Worm (Caenorhabditis elegans): ENCODE results near the gene toe-1.
A peak's percentile ranks its signal among the peaks of the same experiment; 100 is the strongest.

The toe-1 gene

DNA sequence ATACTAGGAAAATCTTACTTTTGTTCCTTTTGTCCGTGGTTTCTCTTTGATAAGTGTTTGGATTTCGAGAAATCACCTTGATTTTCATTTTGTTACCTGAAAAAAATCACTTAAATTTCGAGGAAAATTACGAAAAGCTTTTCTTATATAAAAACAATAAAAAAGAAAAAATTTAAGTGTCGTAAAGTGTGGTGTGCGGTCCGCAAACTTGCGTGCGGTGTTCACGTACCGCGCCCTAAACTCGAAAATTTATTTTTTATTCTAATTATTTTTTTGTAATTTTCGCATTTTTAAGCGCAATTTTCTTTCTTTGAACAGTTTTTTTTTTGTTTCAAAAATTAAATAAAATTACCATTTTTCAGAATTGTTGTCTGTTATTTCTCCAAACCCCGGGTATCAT is at the start of gene toe-1, which contains the start of gene dcaf-13:
Gene toe-1 (plus strand): TSS at position 361 of the 400 bp plus-strand sequence.
Gene dcaf-13 (minus strand): TSS at position 96 of the 400 bp plus-strand sequence.
- no peak for TF ChIP-seq nhr-28 (tag; optimal IDR thresholded peaks at IDR 0.05)
- no peak for TF ChIP-seq nhr-77 (tag; optimal IDR thresholded peaks at IDR 0.05)
- TF ChIP-seq lsy-12 (tag; optimal IDR thresholded peaks at IDR 0.05): no peak
- no peak for TF ChIP-seq ztf-11 (tag; optimal IDR thresholded peaks at IDR 0.05)
- no peak for TF ChIP-seq nhr-23 (tag; optimal IDR thresholded peaks at IDR 0.05)
- TF ChIP-seq ceh-28 (tag; optimal IDR thresholded peaks at IDR 0.05): no peak
- no peak for TF ChIP-seq zag-1 (tag; optimal IDR thresholded peaks at IDR 0.05)
- no peak for TF ChIP-seq ztf-4 (tag; optimal IDR thresholded peaks at IDR 0.05)
- no peak for TF ChIP-seq ceh-16 (tag; optimal IDR thresholded peaks at IDR 0.05)
- no peak for TF ChIP-seq unc-39 (tag; optimal IDR thresholded peaks at IDR 0.05)
- no peak for TF ChIP-seq nhr-25 (tag; optimal IDR thresholded peaks at IDR 0.05)
- no peak for TF ChIP-seq elt-2 (tag; optimal IDR thresholded peaks at IDR 0.05)
- no peak for TF ChIP-seq unc-62 (GFP tag; optimal IDR thresholded peaks at IDR 0.05)
- no peak for TF ChIP-seq nhr-76 (tag; optimal IDR thresholded peaks at IDR 0.05)
- no peak for TF ChIP-seq jun-1 (tag; optimal IDR thresholded peaks at IDR 0.05)
- no peak for TF ChIP-seq nhr-67 (tag; optimal IDR thresholded peaks at IDR 0.05)
- no peak for TF ChIP-seq snpc-4 (tag; optimal IDR thresholded peaks at IDR 0.05)
- no peak for TF ChIP-seq fkh-10 (GFP tag; optimal IDR thresholded peaks at IDR 0.05)

DNA sequence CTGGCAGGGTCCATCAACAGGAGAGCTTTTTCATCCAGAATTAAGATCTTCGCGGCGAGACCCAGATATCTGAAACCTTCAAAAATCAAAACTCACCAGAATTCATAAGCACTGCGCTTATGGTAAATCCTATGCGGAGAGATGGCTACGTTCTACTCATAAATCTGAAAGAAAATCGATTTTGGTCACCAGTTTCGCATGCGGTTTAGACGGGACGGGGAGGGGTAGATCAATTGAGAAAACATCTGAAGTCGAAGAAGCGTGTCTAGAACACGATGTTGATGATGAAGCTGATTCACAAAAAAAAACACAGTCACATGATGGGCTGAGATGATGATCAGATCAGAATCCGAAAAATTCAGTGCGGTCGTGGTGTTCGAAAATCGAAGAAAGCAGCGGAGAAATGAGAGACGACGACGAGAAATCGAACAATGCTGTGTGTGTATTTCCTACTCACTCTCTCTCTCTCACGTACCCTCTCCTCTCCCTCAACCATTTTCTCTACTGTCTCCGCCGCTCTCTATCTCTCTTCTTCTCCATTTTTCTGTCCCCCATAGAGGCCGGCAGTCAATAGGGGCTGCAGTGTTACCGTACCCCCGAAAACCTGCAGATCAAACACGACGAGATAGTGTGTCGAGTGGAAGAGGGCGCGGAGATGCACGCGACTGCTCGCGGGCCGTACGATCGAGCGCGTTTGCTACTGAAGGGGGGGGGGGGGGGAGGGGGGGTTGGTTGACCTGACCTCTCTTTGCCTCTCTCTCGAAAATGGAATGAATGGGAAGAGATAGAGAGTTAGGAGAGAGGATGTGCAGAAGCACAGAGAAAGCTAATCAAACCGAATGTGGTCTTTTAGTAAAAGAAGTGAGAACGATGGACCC is 48.4 kb upstream of the toe-1 start, which contains the start of gene ntl-2:
Gene ntl-2 (minus strand): TSS at position 171 of the 878 bp plus-strand sequence.
- TF ChIP-seq daf-12 (tag; optimal IDR thresholded peaks at IDR 0.05) (peak; percentile 29), mml-1 (tag; optimal IDR thresholded peaks at IDR 0.05) (no peak), elt-3 (tag; optimal IDR thresholded peaks at IDR 0.05) (peak in 1 of 3 experiments; percentile 23), nhr-77 (tag; optimal IDR thresholded peaks at IDR 0.05) (peak; percentile 58), ztf-4 (tag; optimal IDR thresholded peaks at IDR 0.05) (peak; percentile 58), nhr-67 (tag; optimal IDR thresholded peaks at IDR 0.05) (no peak), pqm-1 (tag; optimal IDR thresholded peaks at IDR 0.05) (peak; percentile 85), skn-1 (tag; optimal IDR thresholded peaks at IDR 0.05) (peak; percentile 60), hmg-11 (tag; optimal IDR thresholded peaks at IDR 0.05) (peak; percentile 95), tbx-2 (tag; optimal IDR thresholded peaks at IDR 0.05) (peak; percentile 78), nhr-12 (tag; optimal IDR thresholded peaks at IDR 0.05) (no peak), nfya-1 (tag; optimal IDR thresholded peaks at IDR 0.05; ENCODE audit: insufficient read depth) (peak; percentile 99), ceh-16 (tag; optimal IDR thresholded peaks at IDR 0.05) (no peak), elt-2 (tag; optimal IDR thresholded peaks at IDR 0.05) (peak; percentile 98), unc-39 (tag; optimal IDR thresholded peaks at IDR 0.05) (no peak), egl-5 (tag; optimal IDR thresholded peaks at IDR 0.05) (peak; percentile 79), R02D3.7 (tag; optimal IDR thresholded peaks at IDR 0.05) (peak; percentile 83), ceh-9 (tag; optimal IDR thresholded peaks at IDR 0.05) (no peak), ZK546.5 (tag; optimal IDR thresholded peaks at IDR 0.05) (peak; percentile 97), snpc-4 (tag; optimal IDR thresholded peaks at IDR 0.05) (peak; percentile 88), eor-1 (tag; optimal IDR thresholded peaks at IDR 0.05) (no peak), fos-1 (tag; optimal IDR thresholded peaks at IDR 0.05) (peak; percentile 64), elt-1 (tag; optimal IDR thresholded peaks at IDR 0.05) (peak; percentile 69), nhr-11 (tag; optimal IDR thresholded peaks at IDR 0.05) (peak; percentile 61), aly-2 (tag; optimal IDR thresholded peaks at IDR 0.05) (no peak), fkh-10 (GFP tag; optimal IDR thresholded peaks at IDR 0.05) (peak; percentile 67), ztf-11 (tag; optimal IDR thresholded peaks at IDR 0.05) (no peak), nhr-28 (tag; optimal IDR thresholded peaks at IDR 0.05) (no peak), unc-62 (GFP tag; optimal IDR thresholded peaks at IDR 0.05) (peak; percentile 66), nhr-23 (tag; optimal IDR thresholded peaks at IDR 0.05) (peak; percentile 94), mdl-1 (tag; optimal IDR thresholded peaks at IDR 0.05) (peak; percentile 87), ceh-28 (tag; optimal IDR thresholded peaks at IDR 0.05) (peak; percentile 94), sea-2 (GFP tag; optimal IDR thresholded peaks at IDR 0.05) (no peak), nhr-76 (tag; optimal IDR thresholded peaks at IDR 0.05) (peak; percentile 44), jun-1 (tag; optimal IDR thresholded peaks at IDR 0.05) (peak; percentile 94), fkh-2 (tag; optimal IDR thresholded peaks at IDR 0.05) (no peak), pha-4 (tag; optimal IDR thresholded peaks at IDR 0.05) (peak; percentile 97), ceh-82 (tag; optimal IDR thresholded peaks at IDR 0.05) (peak; percentile 91), nhr-237 (tag; optimal IDR thresholded peaks at IDR 0.05) (no peak), nhr-43 (tag; optimal IDR thresholded peaks at IDR 0.05; ENCODE audit: poor library complexity, severe bottlenecking) (peak; percentile 87), egl-27 (tag; optimal IDR thresholded peaks at IDR 0.05) (peak; percentile 80), zag-1 (tag; optimal IDR thresholded peaks at IDR 0.05) (peak; percentile 64), ama-1 (optimal IDR thresholded peaks at IDR 0.05) (peak; percentile 79), lin-39 (tag; optimal IDR thresholded peaks at IDR 0.05) (peak; percentile 79), nhr-25 (tag; optimal IDR thresholded peaks at IDR 0.05) (peak; percentile 97), lsy-12 (tag; optimal IDR thresholded peaks at IDR 0.05) (peak; percentile 96), lin-15B (tag; optimal IDR thresholded peaks at IDR 0.05) (peak; percentile 98)

Measured in whole organism, L3 larva.